Fruit fly (Drosophila melanogaster) whole organism, wandering third instar larva: ENCODE data around the gene CG34280.

Experiments
- CG32264 ChIP-seq: fragments of 200-800 bp; sonication (Bioruptor generic); optimal IDR thresholded peaks from 2 replicates; lab custom pipeline; 2016; ENCODE audit warnings: missing biosample characterization, missing genetic modification characterization
- CG9705 ChIP-seq: fragments of 200-800 bp; sonication (Bioruptor generic); optimal IDR thresholded peaks from 2 replicates; lab custom pipeline; 2018; ENCODE audit warnings: missing biosample characterization, mild to moderate bottlenecking, missing genetic modification characterization
- Dfd ChIP-seq: fragments of >200 bp; optimal IDR thresholded peaks from 2 replicates; lab custom pipeline; 2017; ENCODE audit warnings: missing biosample characterization, missing genetic modification characterization
- Dif ChIP-seq: fragments of 200-275, 200-300 bp; sonication (Bioruptor generic); optimal IDR thresholded peaks from 2 replicates; lab custom pipeline; 2018; ENCODE audit warnings: missing biosample characterization, missing genetic modification characterization; ENCODE audit not compliant: partially characterized antibody
- GATAd ChIP-seq: sonication (Bioruptor generic); optimal IDR thresholded peaks from 2 replicates; lab custom pipeline; 2016; ENCODE audit warnings: missing biosample characterization, missing genetic modification characterization
- HLH106 ChIP-seq: fragments of 200-800 bp; optimal IDR thresholded peaks from 3 replicates; lab custom pipeline; 2019; ENCODE audit warnings: missing biosample characterization, mild to moderate bottlenecking, missing genetic modification characterization, moderate library complexity
- Hnf4 ChIP-seq: fragments of 200-800 bp; sonication (Bioruptor generic); optimal IDR thresholded peaks from 2 replicates; lab custom pipeline; 2016; ENCODE audit warnings: missing biosample characterization, mild to moderate bottlenecking, missing genetic modification characterization
- Hr78 ChIP-seq: fragments of >200 bp; optimal IDR thresholded peaks from 2 replicates; lab custom pipeline; 2017; ENCODE audit warnings: missing biosample characterization, missing genetic modification characterization
- Jra ChIP-seq: sonication (Bioruptor generic); optimal IDR thresholded peaks from 2 replicates; lab custom pipeline; 2016; ENCODE audit warnings: missing biosample characterization, missing genetic modification characterization
- Myc ChIP-seq: fragments of >200 bp; optimal IDR thresholded peaks from 2 replicates; lab custom pipeline; 2017
- N ChIP-seq: fragments of >200 bp; optimal IDR thresholded peaks from 2 replicates; lab custom pipeline; 2018; ENCODE audit warnings: missing biosample characterization, missing external identifiers, missing genetic modification characterization
- OdsH ChIP-seq: fragments of 200-800 bp; sonication (Bioruptor generic); optimal IDR thresholded peaks from 2 replicates; lab custom pipeline; 2016; ENCODE audit warnings: missing biosample characterization, mild to moderate bottlenecking, missing genetic modification characterization
- Rel ChIP-seq, 2 experiments: fragments of 200-800 bp; sonication (Bioruptor generic) in 1 of 2; optimal IDR thresholded peaks; 2 replicates in 1 of 2; 3 replicates in 1 of 2; lab custom pipeline; 2016 to 2019; ENCODE audit warnings: mild to moderate bottlenecking in 2 of 2, missing biosample characterization in 2 of 2, missing genetic modification characterization in 2 of 2, moderate library complexity in 1 of 2
- Sp1 ChIP-seq: fragments of 200-800 bp; sonication (Bioruptor generic); optimal IDR thresholded peaks from 3 replicates; lab custom pipeline; 2019; ENCODE audit warnings: missing biosample characterization, mild to moderate bottlenecking, missing genetic modification characterization, moderate library complexity
- Vsx2 ChIP-seq: fragments of 200-300, 225-300 bp; sonication (Bioruptor generic); optimal IDR thresholded peaks from 2 replicates; lab custom pipeline; 2018; ENCODE audit warnings: missing biosample characterization, missing genetic modification characterization; ENCODE audit not compliant: partially characterized antibody
- br ChIP-seq: fragments of 200-800 bp; sonication (Bioruptor generic); optimal IDR thresholded peaks from 2 replicates; lab custom pipeline; 2016; ENCODE audit warnings: missing biosample characterization, missing genetic modification characterization
- brk ChIP-seq: fragments of 200-800 bp; sonication (Bioruptor generic); optimal IDR thresholded peaks from 2 replicates; lab custom pipeline; 2016; ENCODE audit warnings: missing biosample characterization, mild to moderate bottlenecking, missing genetic modification characterization
- dl ChIP-seq, 2 experiments: fragments of 175-275, 200-275 bp in 1 of 2; fragments of 200-275 bp in 1 of 2; sonication (Bioruptor generic); optimal IDR thresholded peaks; lab custom pipeline; 2018; ENCODE audit warnings: mild to moderate bottlenecking in 2 of 2, missing biosample characterization in 2 of 2, missing genetic modification characterization in 2 of 2, moderate library complexity in 2 of 2; ENCODE audit not compliant: partially characterized antibody in 2 of 2, insufficient read depth in 1 of 2
- dmrt93B ChIP-seq: fragments of 200-800 bp; sonication (Bioruptor generic); optimal IDR thresholded peaks from 2 replicates; lab custom pipeline; 2018; ENCODE audit warnings: missing biosample characterization, mild to moderate bottlenecking, missing genetic modification characterization
- dsf ChIP-seq: sonication (Bioruptor generic); optimal IDR thresholded peaks from 2 replicates; lab custom pipeline; 2016; ENCODE audit warnings: missing biosample characterization, missing genetic modification characterization, borderline replicate concordance
- foxo ChIP-seq, 2 experiments: fragments of 200-800 bp; sonication (Bioruptor generic); optimal IDR thresholded peaks; 2 replicates in 1 of 2; 3 replicates in 1 of 2; lab custom pipeline; 2016 to 2017; ENCODE audit warnings: missing biosample characterization in 2 of 2, missing genetic modification characterization in 2 of 2
- fru ChIP-seq: fragments of 200-800 bp; sonication (Bioruptor generic); optimal IDR thresholded peaks from 3 replicates; lab custom pipeline; 2016; ENCODE audit warnings: missing biosample characterization, mild to moderate bottlenecking, missing genetic modification characterization
- h ChIP-seq: fragments of 200-800 bp; sonication (Bioruptor generic); optimal IDR thresholded peaks from 3 replicates; lab custom pipeline; 2016; ENCODE audit warnings: missing biosample characterization, mild to moderate bottlenecking, missing genetic modification characterization
- jim ChIP-seq: fragments of 175-275, 200-325 bp; sonication (Bioruptor generic); optimal IDR thresholded peaks from 2 replicates; lab custom pipeline; 2016; ENCODE audit warnings: missing biosample characterization, mild to moderate bottlenecking, missing genetic modification characterization
- lola ChIP-seq: fragments of >200 bp; optimal IDR thresholded peaks from 2 replicates; lab custom pipeline; 2017; ENCODE audit warnings: missing biosample characterization, missing genetic modification characterization
- pan ChIP-seq: fragments of >200 bp; optimal IDR thresholded peaks from 2 replicates; lab custom pipeline; 2017
- psq ChIP-seq: fragments of 200-800 bp; sonication (Bioruptor generic); optimal IDR thresholded peaks from 3 replicates; lab custom pipeline; 2017; ENCODE audit warnings: missing biosample characterization, mild to moderate bottlenecking, missing genetic modification characterization, moderate library complexity
- sage ChIP-seq: fragments of 200-800 bp; sonication (Bioruptor generic); optimal IDR thresholded peaks from 2 replicates; lab custom pipeline; 2016; ENCODE audit warnings: missing biosample characterization, mild to moderate bottlenecking, missing genetic modification characterization
- sv ChIP-seq: fragments of 200-800 bp; sonication (Bioruptor generic); optimal IDR thresholded peaks from 3 replicates; lab custom pipeline; 2016; ENCODE audit warnings: missing biosample characterization, missing genetic modification characterization
- tai ChIP-seq: sonication (Bioruptor generic); optimal IDR thresholded peaks from 2 replicates; lab custom pipeline; 2016; ENCODE audit warnings: missing biosample characterization, missing genetic modification characterization
- usp ChIP-seq: fragments of >200 bp; optimal IDR thresholded peaks from 2 replicates; lab custom pipeline; 2017; ENCODE audit warnings: missing biosample characterization, missing genetic modification characterization
- woc ChIP-seq: sonication (Bioruptor generic); optimal IDR thresholded peaks from 2 replicates; lab custom pipeline; 2016; ENCODE audit warnings: missing biosample characterization, mild to moderate bottlenecking, missing genetic modification characterization

The CG34280 gene

DNA sequence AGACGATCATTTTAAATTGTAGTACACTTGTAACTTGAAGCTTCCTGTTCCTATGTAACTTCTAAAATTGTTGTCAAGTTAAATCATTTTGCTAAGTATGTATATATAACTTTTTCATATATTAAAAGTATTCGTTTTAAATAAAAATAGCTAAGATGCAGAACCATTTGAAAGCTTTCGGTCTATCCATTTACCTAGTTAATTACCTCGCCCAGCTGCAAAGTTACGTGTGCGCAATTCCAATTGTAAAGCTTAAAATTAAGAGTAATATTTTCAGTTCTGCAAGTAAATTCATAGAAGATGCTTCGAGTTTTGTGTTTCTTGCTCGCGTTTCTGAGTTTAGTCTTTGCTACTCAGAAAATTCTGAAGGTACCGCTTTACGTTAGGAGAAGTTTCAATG, 5.8 kb upstream of the CG34280 start, which contains the start of gene CG5860:
Gene CG5860, plus strand, starts transcription at position 301 of the 400 bp plus-strand sequence.
- TF ChIP-seq GATAd (GFP tag; lab: Kevin White, UChicago) (no peak), Dfd (GFP tag; lab: Kevin White, UChicago) (no peak), fru (GFP tag; lab: Kevin White, UChicago) (no peak), sv (GFP tag; lab: Kevin White, UChicago) (no peak), dmrt93B (GFP tag; lab: Kevin White, UChicago) (no peak), tai (GFP tag; lab: Kevin White, UChicago) (no peak), Myc (lab: Kevin White, UChicago) (no peak), dsf (GFP tag; lab: Kevin White, UChicago) (no peak), pan (no peak), brk (no peak), N (GFP tag; lab: Kevin White, UChicago) (no peak), OdsH (no peak), psq (GFP tag; lab: Kevin White, UChicago) (no peak)
- TF ChIP-seq, all 38 proteins: peak for 0

DNA sequence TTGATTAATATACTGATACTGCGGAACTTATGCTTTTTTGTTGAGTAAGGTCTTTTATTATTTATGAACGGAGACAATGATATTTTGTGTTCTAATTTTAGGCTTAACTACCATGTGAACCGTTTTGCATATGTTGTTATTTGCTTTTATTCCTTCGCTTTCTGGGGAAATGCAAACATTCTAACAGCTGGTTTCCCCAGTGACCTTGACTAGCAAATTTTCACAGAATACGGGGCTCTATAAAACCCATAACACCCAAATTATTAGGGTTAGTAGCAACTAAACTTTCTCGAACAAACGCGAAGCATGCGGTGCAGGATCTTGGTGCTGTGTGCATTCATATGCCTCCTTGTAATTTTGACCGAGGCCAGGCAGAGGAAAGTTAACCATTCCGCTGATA, 4.1 kb upstream of the CG34280 start, which contains the start of gene CG17283:
Gene CG17283, plus strand, starts transcription at position 301 of the 400 bp plus-strand sequence.
- TF ChIP-seq Vsx2 (GFP tag; lab: Kevin White, UChicago) (no peak), dmrt93B (GFP tag; lab: Kevin White, UChicago) (no peak), Hr78 (no peak), pan (no peak), Myc (lab: Kevin White, UChicago) (no peak), CG9705 (GFP tag; lab: Kevin White, UChicago) (no peak), OdsH (no peak), br (GFP tag; lab: Kevin White, UChicago) (no peak), Jra (GFP tag; lab: Kevin White, UChicago) (no peak), sage (no peak), usp (no peak), dl (GFP tag; optimal IDR thresholded peaks at IDR 0.05; lab: Kevin White, UChicago; ENCODE audit: insufficient read depth in 1 of 2, partially characterized antibody in 2 of 2) (no peak), dsf (GFP tag; lab: Kevin White, UChicago) (no peak), N (GFP tag; lab: Kevin White, UChicago) (no peak), h (GFP tag; lab: Kevin White, UChicago) (no peak), CG32264 (GFP tag; lab: Kevin White, UChicago) (no peak), lola (GFP tag; lab: Kevin White, UChicago) (no peak), Dfd (GFP tag; lab: Kevin White, UChicago) (no peak), Sp1 (GFP tag; lab: Kevin White, UChicago) (no peak), HLH106 (tag; lab: Kevin White, UChicago) (no peak)

- TF ChIP-seq Rel (GFP tag; optimal IDR thresholded peaks at IDR 0.05; lab: Kevin White, UChicago): no peak
- no peak for TF ChIP-seq Rel (tag; optimal IDR thresholded peaks at IDR 0.05; lab: Kevin White, UChicago)
- no peak for TF ChIP-seq foxo (GFP tag; optimal IDR thresholded peaks at IDR 0.05; lab: Kevin White, UChicago)
- TF ChIP-seq, all 38 proteins: peak for 0
Observed at dm6 chr3R:17406411-17406810, 2.9 kb upstream of the CG34280 start, which contains the start of the genes CG42824 and CG42798. Gene CG42824 (minus strand): TSS chr3R:17406511. Gene CG42798 (plus strand): TSS chr3R:17406678.

- TF ChIP-seq GATAd (GFP tag; lab: Kevin White, UChicago): no peak
- TF ChIP-seq dsf (GFP tag; lab: Kevin White, UChicago): no peak
- no peak for TF ChIP-seq lola (GFP tag; lab: Kevin White, UChicago)
- TF ChIP-seq woc (GFP tag; lab: Kevin White, UChicago): no peak
- TF ChIP-seq brk: no peak
- TF ChIP-seq OdsH: no peak
- no peak for TF ChIP-seq dmrt93B (GFP tag; lab: Kevin White, UChicago)
- TF ChIP-seq Vsx2 (GFP tag; lab: Kevin White, UChicago): no peak
- no peak for TF ChIP-seq Dfd (GFP tag; lab: Kevin White, UChicago)
- no peak for TF ChIP-seq psq (GFP tag; lab: Kevin White, UChicago)
- TF ChIP-seq Hnf4 (GFP tag; lab: Kevin White, UChicago): no peak
- TF ChIP-seq jim (GFP tag; lab: Kevin White, UChicago): no peak
- TF ChIP-seq Hr78: no peak
- TF ChIP-seq Dif (GFP tag; lab: Kevin White, UChicago): no peak
- TF ChIP-seq dl (GFP tag; optimal IDR thresholded peaks at IDR 0.05; lab: Kevin White, UChicago; ENCODE audit: insufficient read depth in 1 of 2, partially characterized antibody in 2 of 2): no peak
- TF ChIP-seq Jra (GFP tag; lab: Kevin White, UChicago): no peak
Observed at dm6 chr3R:17405009-17405408, 1.5 kb upstream of the CG34280 start, which contains the start of gene CG42823. Gene CG42823 (minus strand): TSS chr3R:17405109.
